Worm (Caenorhabditis elegans) whole organism, late embryonic: ENCODE measurements around the gene F26G1.9.

Experiments
- K02D7.2 ChIP-seq: sonication (generic microtip); optimal IDR thresholded peaks from 2 replicates; lab custom pipeline; 2017; ENCODE audit warnings: mild to moderate bottlenecking, missing genetic modification characterization, missing compliant biosample characterization
- ceh-31 ChIP-seq: sonication (generic microtip); optimal IDR thresholded peaks from 2 replicates; lab custom pipeline; 2016; ENCODE audit warnings: missing genetic modification characterization, missing compliant biosample characterization
- elt-4 ChIP-seq: sonication (generic microtip); optimal IDR thresholded peaks from 2 replicates; lab custom pipeline; 2016; ENCODE audit warnings: missing genetic modification characterization, missing compliant biosample characterization
- ets-4 ChIP-seq: sonication (generic microtip); optimal IDR thresholded peaks from 2 replicates; lab custom pipeline; 2016; ENCODE audit warnings: missing genetic modification characterization, missing compliant biosample characterization
- nhr-11 ChIP-seq: fragments of 150-350 bp; optimal IDR thresholded peaks from 2 replicates; lab custom pipeline; 2014; ENCODE audit warnings: missing biosample characterization, missing genetic modification characterization
- pag-3 ChIP-seq: sonication (generic microtip); optimal IDR thresholded peaks from 2 replicates; lab custom pipeline; 2016; ENCODE audit warnings: missing compliant biosample characterization, missing genetic modification characterization, borderline replicate concordance

- no peak for TF ChIP-seq K02D7.2 (tag; lab: Kevin White, UChicago)
- no peak for TF ChIP-seq pag-3 (tag; lab: Kevin White, UChicago)
- TF ChIP-seq ets-4, result no peak
- no peak for TF ChIP-seq ceh-31 (tag; lab: Kevin White, UChicago)
- TF ChIP-seq nhr-11, result no peak
- no peak for TF ChIP-seq elt-4 (tag; lab: Kevin White, UChicago)
Measured at ce11 chrII:4776933-4777332, 3.1 kb upstream of the F26G1.9 start, which contains the start of gene F26G1.11.
